Fruit fly (Drosophila melanogaster) whole organism, embryonic: ENCODE results near the gene CG11456.

Source experiments
- Atf-2 ChIP-seq: fragments of 200-800 bp; sonication (Bioruptor generic); optimal IDR thresholded peaks from 2 replicates; lab custom pipeline; 2016; ENCODE audit warnings: missing biosample characterization, missing genetic modification characterization
- B-H2 ChIP-seq: fragments of 200-800 bp; sonication (Bioruptor generic); optimal IDR thresholded peaks from 2 replicates; lab custom pipeline; 2018; ENCODE audit warnings: missing biosample characterization, mild to moderate bottlenecking, missing genetic modification characterization
- CG1024 ChIP-seq: fragments of 200-800 bp; sonication (Bioruptor generic); IDR thresholded peaks from 2 replicates; pipeline ENCODE4 v1.3.6; 2022; ENCODE audit warnings: missing biosample characterization, missing genetic modification characterization
- CG10321 ChIP-seq: fragments of 200-800 bp; sonication (Bioruptor generic); IDR thresholded peaks from 2 replicates; pipeline ENCODE4 v1.3.6; 2022; ENCODE audit warnings: missing biosample characterization, missing genetic modification characterization
- CG10979 ChIP-seq: fragments of 200-800 bp; sonication (Bioruptor generic); optimal IDR thresholded peaks from 2 replicates; lab custom pipeline; 2018; ENCODE audit warnings: missing biosample characterization, mild to moderate bottlenecking, missing genetic modification characterization, moderate library complexity
- CG11398 ChIP-seq: fragments of 200-800 bp; sonication (Bioruptor generic); optimal IDR thresholded peaks from 2 replicates; lab custom pipeline; 2016; ENCODE audit warnings: missing biosample characterization, missing genetic modification characterization
- CG13424 ChIP-seq: fragments of 200-800 bp; sonication (Bioruptor generic); optimal IDR thresholded peaks from 2 replicates; lab custom pipeline; 2019; ENCODE audit warnings: missing biosample characterization, mild to moderate bottlenecking, missing genetic modification characterization, moderate library complexity
- CG15011 ChIP-seq: fragments of 200-800 bp; sonication (Bioruptor generic); optimal IDR thresholded peaks from 3 replicates; lab custom pipeline; 2018; ENCODE audit warnings: missing biosample characterization, mild to moderate bottlenecking, missing genetic modification characterization
- CG1602 ChIP-seq: fragments of 200-800 bp; sonication (Bioruptor generic); optimal IDR thresholded peaks from 3 replicates; lab custom pipeline; 2016; ENCODE audit warnings: missing biosample characterization, missing genetic modification characterization
- CG16815 ChIP-seq: fragments of 200-800 bp; sonication (Bioruptor generic); optimal IDR thresholded peaks from 3 replicates; lab custom pipeline; 2017; ENCODE audit warnings: missing biosample characterization, mild to moderate bottlenecking, missing genetic modification characterization
- CG17359 ChIP-seq: fragments of 200-800 bp; sonication (Bioruptor generic); optimal IDR thresholded peaks from 3 replicates; lab custom pipeline; 2018; ENCODE audit warnings: missing biosample characterization, mild to moderate bottlenecking, missing genetic modification characterization, moderate library complexity
- CG18599 ChIP-seq: fragments of 200-800 bp; sonication (Bioruptor generic); optimal IDR thresholded peaks from 3 replicates; lab custom pipeline; 2017; ENCODE audit warnings: missing biosample characterization, missing genetic modification characterization, mild to moderate bottlenecking, moderate library complexity, missing genetic modification reagents
- CG2129 ChIP-seq: fragments of 200-800 bp; sonication (Bioruptor generic); IDR thresholded peaks from 2 replicates; pipeline ENCODE4 v1.3.6; 2022; ENCODE audit warnings: missing biosample characterization, missing genetic modification characterization; ENCODE audit not compliant: partially characterized antibody
- CG6272 ChIP-seq: fragments of 200-800 bp; sonication (Bioruptor generic); IDR thresholded peaks from 2 replicates; pipeline ENCODE4 v1.3.6; 2022; ENCODE audit warnings: missing biosample characterization, missing genetic modification characterization
- CG6854 ChIP-seq: fragments of 200-800 bp; sonication (Bioruptor generic); optimal IDR thresholded peaks from 3 replicates; lab custom pipeline; 2017; ENCODE audit warnings: missing biosample characterization, mild to moderate bottlenecking, missing genetic modification characterization
- CG7271 ChIP-seq: fragments of 200-800 bp; sonication (Bioruptor generic); optimal IDR thresholded peaks from 2 replicates; lab custom pipeline; 2018; ENCODE audit warnings: missing biosample characterization, mild to moderate bottlenecking, missing genetic modification characterization, moderate library complexity
- CG7839 ChIP-seq: fragments of 200-800 bp; sonication (Bioruptor generic); optimal IDR thresholded peaks from 3 replicates; lab custom pipeline; 2018; ENCODE audit warnings: missing biosample characterization, mild to moderate bottlenecking, missing genetic modification characterization, moderate library complexity
- CG7963 ChIP-seq: fragments of 200-800 bp; sonication (Bioruptor generic); IDR thresholded peaks from 3 replicates; pipeline ENCODE4 v1.3.6; 2022; ENCODE audit warnings: missing biosample characterization, missing genetic modification characterization; ENCODE audit not compliant: partially characterized antibody
- CG8359 ChIP-seq: fragments of 200-800 bp; sonication (Bioruptor generic); optimal IDR thresholded peaks from 2 replicates; lab custom pipeline; 2017; ENCODE audit warnings: missing biosample characterization, mild to moderate bottlenecking, missing genetic modification characterization, borderline replicate concordance
- CG8765 ChIP-seq: fragments of 200-800 bp; sonication (Bioruptor generic); IDR thresholded peaks from 2 replicates; pipeline ENCODE4 v1.3.6; 2022; ENCODE audit warnings: missing biosample characterization, missing genetic modification characterization
- CG9932 ChIP-seq: fragments of 200-800 bp; sonication (Bioruptor generic); IDR thresholded peaks from 2 replicates; pipeline ENCODE4 v1.3.6; 2022; ENCODE audit warnings: missing biosample characterization, missing genetic modification characterization
- CTCF ChIP-seq: fragments of 200-800 bp; sonication (Bioruptor generic); optimal IDR thresholded peaks from 2 replicates; lab custom pipeline; 2017; ENCODE audit warnings: missing biosample characterization, mild to moderate bottlenecking, missing genetic modification characterization, moderate library complexity
- Dbx ChIP-seq: fragments of 200-800 bp; sonication (Bioruptor generic); IDR thresholded peaks from 3 replicates; pipeline ENCODE4 v1.3.6; 2022; ENCODE audit warnings: missing biosample characterization, missing genetic modification characterization
- Dip3 ChIP-seq: fragments of 200-800 bp; sonication (Bioruptor generic); optimal IDR thresholded peaks from 3 replicates; lab custom pipeline; 2016; ENCODE audit warnings: missing biosample characterization, missing genetic modification characterization
- Doc2 ChIP-seq: fragments of 200-800 bp; sonication (Bioruptor generic); IDR thresholded peaks from 2 replicates; pipeline ENCODE4 v1.3.6; 2022; ENCODE audit warnings: missing biosample characterization, missing genetic modification characterization
- Dp ChIP-seq: fragments of 200-800 bp; sonication (Bioruptor generic); optimal IDR thresholded peaks from 2 replicates; lab custom pipeline; 2018; ENCODE audit warnings: missing biosample characterization, mild to moderate bottlenecking, missing genetic modification characterization, moderate library complexity
- E2f1 ChIP-seq: fragments of 200-800 bp; sonication (Bioruptor generic); IDR thresholded peaks from 2 replicates; pipeline ENCODE4 v1.3.6; 2022; ENCODE audit warnings: missing biosample characterization, missing genetic modification characterization
- ERR ChIP-seq: fragments of 200-800 bp; sonication (Bioruptor generic); optimal IDR thresholded peaks from 2 replicates; lab custom pipeline; 2016; ENCODE audit warnings: missing biosample characterization, missing genetic modification characterization
- Hand ChIP-seq: fragments of 200-800 bp; sonication (Bioruptor generic); optimal IDR thresholded peaks from 2 replicates; lab custom pipeline; 2017; ENCODE audit warnings: mild to moderate bottlenecking, missing biosample characterization, missing genetic modification reagents, missing genetic modification characterization
- HmgZ ChIP-seq: fragments of 200-800 bp; sonication (Bioruptor generic); optimal IDR thresholded peaks from 2 replicates; lab custom pipeline; 2018; ENCODE audit warnings: missing biosample characterization, mild to moderate bottlenecking, missing genetic modification characterization
- Mes4 ChIP-seq: fragments of 200-800 bp; sonication (Bioruptor generic); optimal IDR thresholded peaks from 2 replicates; lab custom pipeline; 2016; ENCODE audit warnings: missing biosample characterization, missing genetic modification characterization
- Nf-YC ChIP-seq: fragments of 200-800 bp; optimal IDR thresholded peaks from 3 replicates; lab custom pipeline; 2019; ENCODE audit warnings: missing biosample characterization, mild to moderate bottlenecking, missing genetic modification characterization, moderate library complexity
- Stat92E ChIP-seq, 3 experiments: fragments of >200 bp in 2 of 3; fragments of 200-800 bp in 1 of 3; sonication (Bioruptor generic) in 1 of 3; optimal IDR thresholded peaks; 2 replicates each; lab custom pipeline; 2017 to 2019; ENCODE audit warnings: missing biosample characterization in 3 of 3, missing genetic modification characterization in 3 of 3, mild to moderate bottlenecking in 1 of 3, moderate library complexity in 1 of 3
- ab ChIP-seq: fragments of 200-800 bp; sonication (Bioruptor generic); optimal IDR thresholded peaks from 2 replicates; lab custom pipeline; 2016; ENCODE audit warnings: missing biosample characterization, missing genetic modification characterization
- amos ChIP-seq: fragments of 200-800 bp; sonication (Bioruptor generic); IDR thresholded peaks from 2 replicates; pipeline ENCODE4 v1.3.6; 2022; ENCODE audit warnings: missing biosample characterization, missing genetic modification characterization; ENCODE audit not compliant: partially characterized antibody
- bowl ChIP-seq: fragments of 200-800 bp; sonication (Bioruptor generic); IDR thresholded peaks from 2 replicates; pipeline ENCODE4 v1.3.6; 2022; ENCODE audit warnings: missing biosample characterization, missing genetic modification characterization
- gcm ChIP-seq: fragments of 200-800 bp; sonication (Bioruptor generic); optimal IDR thresholded peaks from 2 replicates; lab custom pipeline; 2019; ENCODE audit warnings: missing biosample characterization, mild to moderate bottlenecking, missing genetic modification characterization, moderate library complexity
- nerfin-1 ChIP-seq: fragments of 200-800 bp; sonication (Bioruptor generic); optimal IDR thresholded peaks from 3 replicates; lab custom pipeline; 2019; ENCODE audit warnings: missing biosample characterization, mild to moderate bottlenecking, missing genetic modification characterization, moderate library complexity
- odd ChIP-seq: fragments of 200-800 bp; sonication (Bioruptor generic); optimal IDR thresholded peaks from 2 replicates; lab custom pipeline; 2017; ENCODE audit warnings: missing biosample characterization, mild to moderate bottlenecking, missing genetic modification characterization
- pho ChIP-seq: fragments of 200-800 bp; sonication (Bioruptor generic); optimal IDR thresholded peaks from 2 replicates; lab custom pipeline; 2016; ENCODE audit warnings: missing biosample characterization, missing genetic modification characterization
- phol ChIP-seq: fragments of 200-800 bp; sonication (Bioruptor generic); optimal IDR thresholded peaks from 3 replicates; lab custom pipeline; 2018; ENCODE audit warnings: missing biosample characterization, mild to moderate bottlenecking, missing genetic modification characterization, moderate library complexity
- pum ChIP-seq: fragments of 200-800 bp; sonication (Bioruptor generic); optimal IDR thresholded peaks from 2 replicates; lab custom pipeline; 2016; ENCODE audit warnings: missing biosample characterization, missing genetic modification characterization
- row ChIP-seq: fragments of 200-800 bp; sonication (Bioruptor generic); IDR thresholded peaks from 3 replicates; pipeline ENCODE4 v1.3.6; 2022; ENCODE audit warnings: missing biosample characterization, missing genetic modification characterization
- run ChIP-seq: fragments of 200-800 bp; sonication (Bioruptor generic); optimal IDR thresholded peaks from 3 replicates; lab custom pipeline; 2018; ENCODE audit warnings: missing biosample characterization, mild to moderate bottlenecking, missing genetic modification characterization
- sqz ChIP-seq: fragments of 200-800 bp; sonication (Bioruptor generic); optimal IDR thresholded peaks from 3 replicates; lab custom pipeline; 2018; ENCODE audit warnings: missing biosample characterization, mild to moderate bottlenecking, missing genetic modification characterization
- sr ChIP-seq: fragments of 200-800 bp; sonication (Bioruptor generic); IDR thresholded peaks from 3 replicates; pipeline ENCODE4 v1.3.6; 2022; ENCODE audit warnings: missing biosample characterization, missing genetic modification characterization
- tgo ChIP-seq: fragments of 200-800 bp; sonication (Bioruptor generic); IDR thresholded peaks from 3 replicates; pipeline ENCODE4 v1.3.6; 2022; ENCODE audit warnings: missing biosample characterization, missing genetic modification characterization
- ttk ChIP-seq: fragments of 200-800 bp; sonication (Bioruptor generic); IDR thresholded peaks from 2 replicates; pipeline ENCODE4 v2.1.2; 2022; ENCODE audit warnings: missing biosample characterization, missing genetic modification characterization
- wek ChIP-seq: fragments of 200-800 bp; sonication (Bioruptor generic); optimal IDR thresholded peaks from 3 replicates; lab custom pipeline; 2018; ENCODE audit warnings: missing biosample characterization, mild to moderate bottlenecking, missing genetic modification characterization, moderate library complexity
- zfh1 ChIP-seq: fragments of 200-800 bp; sonication (Bioruptor generic); IDR thresholded peaks from 3 replicates; pipeline ENCODE4 v1.3.6; 2022; ENCODE audit warnings: missing biosample characterization, missing genetic modification characterization

The CG11456 gene

DNA sequence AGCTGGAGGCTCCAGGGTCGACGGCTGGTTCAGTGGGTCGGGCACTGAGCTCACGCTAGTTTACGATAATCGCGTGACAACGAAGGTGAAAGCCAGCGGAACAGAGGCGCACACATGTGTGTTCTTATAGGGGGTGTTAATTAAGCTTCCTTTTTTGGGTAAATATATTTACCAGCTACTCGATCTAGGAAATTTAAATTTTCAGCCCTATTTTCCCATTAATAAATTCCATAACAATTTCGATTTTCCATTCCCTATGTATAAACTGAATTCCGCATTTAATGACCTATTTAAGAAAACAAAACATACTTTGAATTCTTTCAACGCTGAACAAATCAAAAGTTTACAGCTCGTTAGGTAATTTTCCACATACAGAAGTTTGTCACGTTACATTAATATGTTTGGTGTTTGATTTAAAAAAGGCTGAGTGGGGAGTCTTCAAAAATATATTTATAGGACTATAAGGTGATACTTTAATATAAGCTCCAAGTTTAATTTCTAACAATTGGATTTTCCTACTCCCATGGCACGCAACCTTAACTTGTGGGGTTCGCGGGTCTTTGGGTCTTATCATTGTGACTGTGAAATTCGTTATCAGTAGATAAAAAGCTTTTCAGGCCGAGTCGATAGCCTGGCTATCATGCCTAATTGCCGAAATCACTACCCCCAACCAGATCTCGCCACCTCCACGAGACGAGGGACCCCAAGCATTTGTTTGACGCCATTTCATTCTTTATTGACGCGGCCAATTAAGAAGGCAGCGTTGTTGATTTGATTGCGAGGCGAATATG, 4.6 kb upstream of the CG11456 start, which contains the start of gene CG13255 (continued):
- TF ChIP-seq gcm (GFP tag; lab: Kevin White, UChicago) (no peak), odd (GFP tag; lab: Kevin White, UChicago) (peak; percentile 11), nerfin-1 (tag; lab: Kevin White, UChicago) (no peak), Stat92E (GFP tag; optimal IDR thresholded peaks at IDR 0.05; lab: Kevin White, UChicago) (no peak), CG11398 (GFP tag; lab: Kevin White, UChicago) (peak; percentile 26), CG7839 (tag; lab: Kevin White, UChicago) (peak; percentile 53), Hand (GFP tag; lab: Kevin White, UChicago) (peak; percentile 43), bowl (GFP tag; lab: Robert Waterston, UW) (no peak), CG7963 (GFP tag; lab: Robert Waterston, UW) (no peak), CG2129 (GFP tag; lab: Robert Waterston, UW) (no peak), Doc2 (GFP tag; lab: Robert Waterston, UW) (no peak), CG9932 (GFP tag; lab: Robert Waterston, UW) (peak; percentile 47; the same call in 1 of the 2 replicates), CG8359 (GFP tag; lab: Kevin White, UChicago) (no peak), Dip3 (GFP tag; lab: Kevin White, UChicago) (peak; percentile 57), CTCF (no peak), CG13424 (peak; percentile 54), CG6272 (GFP tag; lab: Robert Waterston, UW) (no peak), ab (GFP tag; lab: Kevin White, UChicago) (no peak), CG10321 (GFP tag; lab: Robert Waterston, UW) (no peak), wek (GFP tag; lab: Kevin White, UChicago) (no peak), CG10979 (tag; lab: Kevin White, UChicago) (peak; percentile 3), E2f1 (GFP tag; lab: Robert Waterston, UW) (no peak), pum (no peak), ttk (no peak), Dp (GFP tag; lab: Kevin White, UChicago) (no peak), zfh1 (no peak), CG16815 (GFP tag; lab: Kevin White, UChicago) (peak; percentile 29), pho (GFP tag; lab: Kevin White, UChicago) (peak; percentile 53), sqz (GFP tag; lab: Kevin White, UChicago) (no peak), run (tag; lab: Kevin White, UChicago) (no peak), amos (GFP tag; lab: Robert Waterston, UW) (no peak), CG1024 (GFP tag; lab: Robert Waterston, UW) (no peak), B-H2 (GFP tag; lab: Kevin White, UChicago) (no peak), Atf-2 (GFP tag; lab: Kevin White, UChicago) (peak; percentile 23), Mes4 (no peak), Dbx (no peak), phol (tag; lab: Kevin White, UChicago) (peak; percentile 42), Nf-YC (tag; lab: Kevin White, UChicago) (peak; percentile 21), sr (GFP tag; lab: Robert Waterston, UW) (no peak), ERR (GFP tag; lab: Kevin White, UChicago) (no peak), tgo (GFP tag; lab: Robert Waterston, UW) (no peak), row (peak; percentile 63), CG6854 (GFP tag; lab: Kevin White, UChicago) (no peak), CG8765 (no peak), CG18599 (peak; percentile 71), CG17359 (no peak), CG7271 (tag; lab: Kevin White, UChicago) (no peak), HmgZ (peak; percentile 35), CG15011 (GFP tag; lab: Kevin White, UChicago) (peak; percentile 41), CG1602 (GFP tag; lab: Kevin White, UChicago) (no peak)
